Fruit fly (Drosophila melanogaster): Measurements from ENCODE around the gene Dlg5.

The Dlg5 gene

DNA sequence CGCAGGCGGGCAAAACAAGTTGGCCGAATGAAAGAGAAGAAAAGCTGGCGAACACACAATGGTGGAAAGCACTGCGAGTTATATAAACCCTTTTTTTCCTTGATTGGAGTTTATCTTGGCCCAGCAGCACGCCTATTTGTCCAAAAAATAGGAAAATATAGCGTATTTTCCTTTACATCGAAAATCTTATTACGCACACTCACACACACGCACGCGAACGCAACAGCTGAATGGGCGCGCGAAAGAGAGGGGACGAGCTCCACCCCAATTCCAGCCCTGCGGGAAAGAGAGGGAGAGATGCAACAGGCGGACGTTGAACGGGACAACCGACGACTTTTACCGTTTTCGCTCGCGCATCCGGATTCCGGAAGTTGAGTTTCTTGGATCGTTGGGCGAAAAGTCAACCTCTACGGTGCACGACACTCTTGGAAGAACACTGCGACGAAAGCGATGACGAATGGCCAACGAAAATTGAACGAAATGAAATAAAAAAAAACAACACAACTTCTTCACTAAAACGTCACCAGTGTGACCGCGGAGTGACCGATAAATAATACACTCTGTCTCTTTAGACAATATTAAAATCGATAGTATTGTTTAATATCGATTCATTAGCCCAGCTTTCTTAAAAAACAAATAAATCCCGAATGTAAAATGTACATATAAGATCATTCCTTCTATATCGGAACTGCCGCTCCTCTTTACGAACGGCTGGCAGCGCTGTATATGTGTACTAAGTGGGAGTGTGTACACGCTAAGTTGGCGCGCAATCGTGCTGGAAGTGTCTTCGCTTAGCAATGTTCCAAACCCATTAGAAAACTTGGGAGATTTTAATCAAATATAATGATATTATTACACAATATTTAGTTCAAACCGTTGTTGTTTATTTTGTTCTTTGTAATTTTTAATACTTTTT, at the start of gene Dlg5, which contains the start of gene CG4970:
TSS of gene Dlg5 (minus strand) at position 556 of the 916 bp plus-strand sequence.
TSS of gene CG4970 (plus strand) at position 866 of the 916 bp plus-strand sequence.
- TF ChIP-seq CG17801 (GFP tag; optimal IDR thresholded peaks at IDR 0.05; ENCODE audit: partially characterized antibody), result no peak

DNA sequence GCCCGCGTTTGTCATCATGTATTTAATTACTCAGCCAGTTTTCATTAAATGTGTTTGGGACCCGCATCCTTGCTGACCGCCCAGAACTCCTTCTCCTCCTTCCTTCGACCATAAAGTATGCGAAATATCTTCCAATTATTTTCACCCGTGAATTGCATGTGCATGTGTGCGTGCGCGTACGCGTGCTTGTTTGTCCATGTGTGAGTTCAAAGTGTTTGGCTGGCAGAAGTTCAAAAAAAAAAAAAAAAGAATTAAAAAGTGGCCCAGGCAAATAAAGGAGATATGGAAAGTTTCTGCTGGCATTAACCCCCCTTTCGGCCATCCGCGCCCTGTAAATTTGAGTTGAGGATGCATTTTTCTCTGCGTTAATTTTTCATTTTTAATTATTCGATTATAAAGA, 36.9 kb upstream of the Dlg5 start:
- no peak for TF ChIP-seq CG17801 (GFP tag; optimal IDR thresholded peaks at IDR 0.05; ENCODE audit: partially characterized antibody)

DNA sequence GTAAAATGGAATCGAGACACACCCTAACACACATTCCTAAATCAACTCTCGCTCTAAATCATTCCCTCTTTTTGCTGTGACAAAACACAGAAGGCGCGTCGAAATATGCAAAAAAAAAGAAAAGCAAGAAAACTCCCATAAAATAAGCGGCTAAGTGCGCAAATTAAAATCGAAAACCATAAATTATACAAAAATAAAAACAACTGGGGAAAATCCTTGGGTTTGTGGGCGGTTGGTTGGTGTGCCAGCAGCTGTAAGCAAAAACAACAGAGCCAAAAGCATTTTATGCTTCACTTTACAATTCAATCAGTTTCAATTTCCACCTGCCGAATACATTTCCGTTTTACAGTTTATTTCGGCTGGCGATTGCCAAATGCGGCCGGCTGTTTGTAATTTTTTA, 19.0 kb upstream of the Dlg5 start, which contains the start of gene CG43438:
TSS of gene CG43438 (plus strand) at position 301 of the 400 bp plus-strand sequence.
- no peak for TF ChIP-seq CG17801 (GFP tag; optimal IDR thresholded peaks at IDR 0.05; ENCODE audit: partially characterized antibody)

DNA sequence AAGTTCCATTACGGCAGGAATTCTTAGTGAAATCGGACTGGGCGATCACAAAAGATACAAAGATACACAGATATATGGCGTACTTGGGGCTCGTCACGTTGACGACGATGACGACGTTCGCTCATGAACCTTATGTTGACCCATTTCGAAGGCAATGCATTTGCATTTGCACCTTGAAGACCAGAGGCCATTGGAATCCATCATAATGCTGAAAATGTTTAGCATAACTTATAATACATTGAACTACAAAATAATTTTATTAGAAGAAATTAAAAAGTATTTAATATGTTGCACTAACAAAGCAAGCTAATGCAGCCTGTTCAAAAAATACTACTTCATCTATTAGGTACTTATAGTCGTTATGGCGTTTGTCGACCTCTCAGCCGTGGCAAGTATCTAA, 14.6 kb upstream of the Dlg5 start, which contains the start of gene CG34162:
TSS of gene CG34162 (plus strand) at position 301 of the 400 bp plus-strand sequence.
- no peak for TF ChIP-seq CG17801 (GFP tag; optimal IDR thresholded peaks at IDR 0.05; ENCODE audit: partially characterized antibody)

DNA sequence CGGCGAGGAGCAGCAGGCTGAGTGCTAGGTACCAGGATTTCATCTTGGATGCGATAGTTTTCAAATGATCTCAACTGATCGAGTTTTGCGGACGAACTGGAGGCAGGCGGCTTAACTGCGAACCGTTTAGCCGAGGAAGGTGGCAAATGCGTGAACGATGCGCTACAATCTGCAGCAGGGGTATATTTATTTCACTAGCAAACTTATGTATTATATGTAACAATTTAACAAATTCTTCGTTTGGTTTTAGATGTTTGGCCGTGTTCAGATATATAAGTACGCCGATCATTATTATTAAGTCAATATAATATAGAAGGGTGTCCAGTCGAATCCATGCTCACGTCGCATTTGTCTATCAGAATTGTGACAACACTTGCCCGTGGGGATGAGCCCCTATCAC, 14.1 kb upstream of the Dlg5 start, which contains the start of gene CG31706:
TSS of gene CG31706 (minus strand) at position 101 of the 400 bp plus-strand sequence.
- TF ChIP-seq CG17801 (GFP tag; optimal IDR thresholded peaks at IDR 0.05; ENCODE audit: partially characterized antibody), result no peak

DNA sequence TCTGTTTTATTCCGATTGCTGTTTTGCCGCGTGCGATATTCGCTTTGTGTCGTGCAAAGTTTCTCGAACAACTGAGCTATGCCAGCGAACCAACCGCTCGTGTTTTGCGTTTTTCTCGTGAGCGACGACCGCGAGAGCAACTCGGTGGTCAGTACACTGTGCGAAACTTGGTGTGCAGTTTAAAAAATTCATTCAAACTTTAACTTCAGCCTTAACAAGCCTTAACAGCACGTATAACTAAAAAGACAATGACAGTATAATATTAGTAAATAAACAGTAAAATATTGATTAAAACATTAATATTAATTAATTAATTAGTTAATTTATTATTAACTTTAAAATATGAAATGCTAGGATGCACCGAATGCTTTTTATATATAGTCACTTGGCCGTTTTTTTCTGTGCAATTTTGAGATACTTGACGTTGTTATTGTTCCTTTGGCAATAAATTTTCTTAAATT, 11.3 kb upstream of the Dlg5 start, which contains the start of gene CG31705:
TSS of gene CG31705 (minus strand) at position 77 of the 461 bp plus-strand sequence.
- TF ChIP-seq CG17801 (GFP tag; optimal IDR thresholded peaks at IDR 0.05; ENCODE audit: partially characterized antibody), result peak; percentile 73

DNA sequence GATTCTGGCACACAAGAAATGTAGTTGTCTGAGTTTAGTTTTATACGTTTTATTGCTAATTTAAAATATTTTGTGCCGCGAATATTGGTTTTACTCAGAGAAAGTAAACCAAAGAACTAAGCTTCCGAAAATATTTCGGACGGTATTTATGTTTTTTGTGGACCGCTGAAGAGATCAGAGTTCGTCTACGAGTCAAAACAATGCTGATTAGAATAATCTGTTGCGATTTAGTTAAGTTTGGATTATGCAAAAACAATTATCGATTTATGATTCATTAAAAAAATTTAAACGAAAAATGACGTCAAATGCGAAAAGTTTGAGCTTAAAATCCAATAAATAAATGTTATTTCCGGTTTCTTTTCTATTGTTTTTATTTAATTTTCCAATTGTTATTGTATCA, 5.8 kb upstream of the Dlg5 start, which contains the start of gene CG43153:
TSS of gene CG43153 (minus strand) at position 101 of the 400 bp plus-strand sequence.
- TF ChIP-seq CG17801 (GFP tag; optimal IDR thresholded peaks at IDR 0.05; ENCODE audit: partially characterized antibody), result no peak

DNA sequence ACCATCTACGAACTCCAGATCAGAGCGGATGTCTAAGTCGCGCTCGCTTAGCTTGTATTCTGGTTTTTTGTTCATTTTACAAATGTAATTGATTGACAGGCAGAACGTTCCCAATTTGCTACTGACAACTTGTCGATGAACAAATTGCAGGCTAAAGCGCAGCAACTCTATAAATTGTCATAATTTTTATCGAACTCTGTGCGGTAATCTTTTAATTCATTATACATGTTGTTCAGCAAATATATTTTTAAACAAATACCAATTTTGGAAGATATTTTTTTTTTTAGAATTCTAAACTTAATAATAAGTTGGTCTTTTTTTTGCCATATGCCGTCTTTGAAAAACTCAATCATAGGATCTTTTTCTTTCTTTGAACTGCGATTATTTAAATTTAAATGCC, 4.3 kb upstream of the Dlg5 start, which contains the start of gene CG14930:
TSS of gene CG14930 (minus strand) at position 101 of the 400 bp plus-strand sequence.
- no peak for TF ChIP-seq CG17801 (GFP tag; optimal IDR thresholded peaks at IDR 0.05; ENCODE audit: partially characterized antibody)

DNA sequence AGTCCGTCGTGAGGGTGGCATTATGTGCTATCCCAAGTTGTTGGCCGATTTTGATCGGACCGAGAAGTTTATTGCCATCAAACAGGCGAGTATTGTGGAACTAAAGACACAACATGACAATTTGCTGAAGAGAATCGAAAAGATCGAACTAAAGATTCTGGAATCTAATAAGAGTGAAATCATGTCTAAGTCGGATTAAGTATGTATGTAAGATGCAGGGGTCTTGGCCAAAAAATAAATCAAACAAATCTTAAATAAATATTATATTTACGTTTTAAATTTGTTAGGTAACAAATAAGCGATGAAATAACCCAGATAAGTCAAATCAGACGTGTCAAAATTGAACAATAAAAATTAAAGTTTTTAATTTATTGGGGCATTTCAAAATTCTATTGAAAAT, 2.7 kb upstream of the Dlg5 start, which contains the start of gene CG14929:
TSS of gene CG14929 (plus strand) at position 301 of the 400 bp plus-strand sequence.
- TF ChIP-seq CG17801 (GFP tag; optimal IDR thresholded peaks at IDR 0.05; ENCODE audit: partially characterized antibody), result no peak

DNA sequence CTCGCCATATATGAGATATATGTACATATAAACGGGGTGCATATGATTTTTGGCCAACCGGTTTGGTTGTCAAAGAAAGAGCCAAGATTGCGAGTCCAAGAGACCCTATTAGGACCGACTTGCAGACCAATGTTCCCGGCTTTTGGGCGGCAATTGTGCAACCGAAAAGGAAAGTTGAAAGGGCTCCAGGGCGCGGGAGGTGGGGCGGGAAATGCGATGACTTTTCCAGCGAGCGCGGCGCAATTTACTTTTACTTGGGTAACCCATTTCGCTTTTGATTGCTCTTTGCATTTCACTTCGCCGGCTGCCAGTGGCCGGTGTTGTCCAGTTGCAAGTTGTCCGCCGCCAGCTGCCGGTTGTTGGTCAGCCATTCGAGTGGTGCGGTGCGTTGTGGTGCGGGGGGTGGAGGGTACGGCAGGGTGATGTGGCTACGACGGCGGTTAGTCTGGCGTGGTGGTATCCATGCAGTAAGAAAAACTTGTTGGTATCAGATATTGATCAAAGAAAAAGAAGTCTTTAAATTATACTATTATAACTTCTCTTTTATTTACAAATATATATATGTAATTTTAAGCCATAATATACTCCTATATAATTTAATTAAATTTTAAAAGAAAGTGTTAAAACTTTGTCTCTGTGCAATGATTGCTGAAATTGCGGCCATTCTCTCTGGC, 11.8 kb downstream of the Dlg5 start:
- TF ChIP-seq CG17801 (GFP tag; optimal IDR thresholded peaks at IDR 0.05; ENCODE audit: partially characterized antibody), result no peak

DNA sequence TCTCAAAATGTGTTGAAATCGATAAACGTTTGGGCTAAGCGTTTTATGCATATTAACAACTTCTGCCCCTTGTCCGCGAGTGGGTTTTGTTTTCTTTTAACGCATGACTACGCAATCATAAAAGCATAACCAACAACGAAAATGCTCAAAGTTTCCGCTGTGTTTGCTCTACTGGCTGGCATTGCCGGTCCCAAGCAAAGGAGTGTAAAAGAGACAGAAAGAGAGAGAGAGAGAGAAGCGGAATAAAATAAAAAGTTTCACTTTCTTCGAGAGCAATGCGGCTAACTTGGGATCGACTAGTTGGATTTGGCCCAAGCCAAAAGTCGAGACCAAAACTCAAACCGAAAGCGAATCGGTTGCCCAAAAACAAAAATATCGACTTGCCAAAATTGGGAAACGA, 14.2 kb downstream of the Dlg5 start:
- no peak for TF ChIP-seq CG17801 (GFP tag; optimal IDR thresholded peaks at IDR 0.05; ENCODE audit: partially characterized antibody)

DNA sequence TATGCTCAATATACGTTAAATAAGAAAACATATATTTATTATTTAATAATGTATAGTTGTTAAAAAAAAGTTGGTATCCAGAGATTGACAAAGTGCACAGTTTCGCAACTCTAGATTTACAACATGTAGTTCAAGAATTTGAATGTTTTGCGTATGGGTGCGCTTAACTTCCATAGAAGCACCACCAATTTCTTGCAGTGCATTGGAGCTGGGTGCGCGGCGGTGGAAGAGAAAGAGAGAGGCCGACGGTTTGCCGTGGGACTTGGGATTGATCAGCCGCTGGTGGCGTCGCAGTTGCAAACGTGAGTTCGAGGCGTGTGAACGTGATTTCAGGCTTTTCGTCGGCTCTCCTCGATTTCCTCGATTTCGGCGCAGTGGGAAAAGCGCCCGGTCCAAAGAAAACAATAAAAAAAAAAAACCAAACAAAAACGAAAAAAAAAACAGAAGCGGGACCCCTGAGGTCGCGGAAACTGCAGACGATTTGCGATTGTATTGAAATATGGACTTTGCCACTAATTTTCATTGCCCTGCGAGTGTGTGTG, 15.4 kb downstream of the Dlg5 start, which contains the start of gene spz4:
TSS of gene spz4 (plus strand) at position 289 of the 542 bp plus-strand sequence.
- no peak for TF ChIP-seq CG17801 (GFP tag; optimal IDR thresholded peaks at IDR 0.05; ENCODE audit: partially characterized antibody)

DNA sequence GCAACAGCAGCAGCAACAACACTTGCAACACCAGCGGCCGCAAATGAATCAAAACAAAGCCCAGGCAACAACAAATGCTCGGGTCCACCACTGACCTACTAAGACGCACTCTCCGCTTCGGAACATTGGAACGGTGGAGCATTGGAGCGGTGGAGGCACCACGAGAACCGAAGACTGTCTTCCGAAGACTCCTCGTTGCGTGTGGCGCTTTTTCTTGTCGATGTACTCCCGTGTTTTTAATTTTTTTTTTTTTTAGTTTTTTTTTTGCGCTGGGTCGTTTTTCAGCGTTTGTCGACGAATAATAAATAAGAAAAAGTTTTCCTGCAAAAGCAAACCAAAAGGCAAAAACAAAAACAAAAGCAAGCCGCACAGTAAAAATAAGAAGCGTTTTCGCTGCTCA, 16.2 kb downstream of the Dlg5 start:
- no peak for TF ChIP-seq CG17801 (GFP tag; optimal IDR thresholded peaks at IDR 0.05; ENCODE audit: partially characterized antibody)

DNA sequence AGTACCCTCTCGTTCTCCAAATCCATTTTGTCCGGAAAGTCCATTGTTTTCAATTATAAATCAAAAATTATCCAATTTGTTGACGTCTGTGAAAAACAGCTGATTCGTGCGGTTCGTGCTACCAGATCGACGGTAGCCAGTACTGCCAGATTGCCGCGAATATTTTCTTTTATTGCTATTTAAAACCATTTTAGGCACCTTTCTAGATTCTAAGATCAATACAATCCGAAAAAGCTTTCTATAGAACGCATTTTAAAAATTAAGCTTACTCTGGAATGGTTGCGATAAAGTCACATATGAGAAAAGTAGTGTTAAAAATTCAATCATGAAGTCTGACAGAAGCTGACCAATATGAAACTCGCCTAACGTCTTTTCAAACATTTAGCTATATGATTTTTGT, 18.0 kb downstream of the Dlg5 start, which contains the start of gene Cog8:
TSS of gene Cog8 (minus strand) at position 110 of the 400 bp plus-strand sequence.
- TF ChIP-seq CG17801 (GFP tag; optimal IDR thresholded peaks at IDR 0.05; ENCODE audit: partially characterized antibody), result no peak

DNA sequence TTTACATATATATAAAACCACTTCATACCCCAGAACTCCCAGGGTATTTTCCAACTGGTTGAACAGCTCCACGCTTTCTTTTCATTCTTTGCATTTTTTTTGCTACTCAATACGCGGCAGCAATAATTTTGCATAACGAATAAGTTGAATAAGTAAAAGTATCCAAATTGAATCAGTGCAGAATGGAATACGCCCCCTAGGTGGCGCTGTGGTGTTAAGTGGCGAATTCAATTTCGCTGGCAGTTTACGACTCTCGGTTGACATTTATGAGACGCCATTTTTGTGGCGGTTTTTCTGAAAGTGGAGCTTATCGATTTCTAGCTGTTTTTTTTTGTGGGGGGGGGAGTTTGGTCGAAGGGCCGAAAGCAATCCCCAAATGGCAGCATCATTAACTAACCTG, 22.9 kb downstream of the Dlg5 start:
- no peak for TF ChIP-seq CG17801 (GFP tag; optimal IDR thresholded peaks at IDR 0.05; ENCODE audit: partially characterized antibody)

Data from ovary, adult (tissue).